Fruit fly (Drosophila melanogaster): ENCODE data around the gene Mal-B2.

DNA sequence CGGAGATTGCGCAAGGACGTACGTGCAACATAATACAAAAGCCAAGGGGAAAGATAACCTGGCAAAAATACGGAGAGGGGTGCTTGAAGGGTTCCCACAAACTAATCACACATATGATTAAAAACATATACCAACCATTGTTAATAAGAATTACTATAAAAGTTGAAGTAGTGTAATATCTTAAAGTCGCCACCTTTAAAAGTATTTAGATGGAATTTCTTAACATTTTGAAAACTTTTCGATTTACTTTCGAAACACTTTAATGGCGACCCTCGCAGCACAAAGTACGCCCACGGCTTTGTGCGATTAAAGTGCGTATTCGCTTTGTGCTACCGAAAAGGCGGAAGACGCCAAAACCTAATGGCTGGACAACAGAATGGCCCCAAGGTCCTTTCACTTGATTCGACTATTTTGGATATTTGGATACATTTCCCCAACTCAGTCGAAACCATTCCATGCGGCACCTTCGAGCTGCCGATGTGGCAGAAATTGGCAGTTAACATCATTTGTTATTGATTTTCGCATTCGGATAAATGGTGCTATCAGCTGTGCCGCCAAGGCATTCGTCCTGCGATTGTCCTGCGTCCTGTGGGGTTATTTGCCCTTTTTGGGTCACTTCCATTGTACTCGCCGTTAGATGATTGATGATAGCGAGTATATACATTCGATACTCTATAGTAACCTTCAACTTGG, 26.1 kb upstream of the Mal-B2 start:
- TF ChIP-seq Crg-1 (GFP tag; optimal IDR thresholded peaks at IDR 0.05) (no peak), tj (GFP tag; optimal IDR thresholded peaks at IDR 0.05) (no peak), cic (GFP tag; optimal IDR thresholded peaks at IDR 0.05) (no peak), Hr96 (GFP tag; optimal IDR thresholded peaks at IDR 0.05) (no peak), Clk (GFP tag; optimal IDR thresholded peaks at IDR 0.05) (no peak), pad (GFP tag; optimal IDR thresholded peaks at IDR 0.05) (no peak), CG5204 (GFP tag; optimal IDR thresholded peaks at IDR 0.05) (no peak)

Data from whole organism, adult.